Comparison of ENCODE assay signal across 6 worm cellular contexts in genomic region chrIV:17099113-17099512, ce11.
TF ChIP-seq lines count a peak whose summit lies in the region.

No protein-coding gene starts in this region.

TF ChIP-seq in whole organism, L1 larva, 84 proteins besides CTCF, POLR2A, EP300 and RAD21:
- peak; percentile 14 for TF ChIP-seq nhr-85 (tag; lab: Kevin White, UChicago)
- TF ChIP-seq efl-1 (optimal IDR thresholded peaks at IDR 0.05; lab: Kevin White, UChicago) = no peak
- peak in 1 of 2 experiments; percentile 43 for TF ChIP-seq efl-1 (GFP tag; optimal IDR thresholded peaks at IDR 0.05 in 1 of 2; lab: Kevin White, UChicago)
- no peak for TF ChIP-seq C34B4.2 (tag; optimal IDR thresholded peaks at IDR 0.05; lab: Kevin White, UChicago)

TF ChIP-seq in whole organism, L4 larva, 104 proteins besides CTCF, POLR2A, EP300 and RAD21:
- TF ChIP-seq ces-1 (GFP tag; optimal IDR thresholded peaks at IDR 0.05; lab: Kevin White, UChicago) (no peak), aha-1 (tag; lab: Kevin White, UChicago) (peak; percentile 48), snpc-1.2 (GFP tag; IDR thresholded peaks at IDR 0.05; lab: Robert Waterston, UW) (0 out of 2 replicates have a peak, but pooled peaks have one; percentile 17), ama-1 (optimal IDR thresholded peaks at IDR 0.05; lab: Kevin White, UChicago) (no peak)

TF ChIP-seq in whole organism, early embryonic, 17 proteins besides CTCF, POLR2A, EP300 and RAD21:
- TF ChIP-seq ama-1 (optimal IDR thresholded peaks at IDR 0.05; lab: Kevin White, UChicago) (no peak), pes-1 (GFP tag; IDR thresholded peaks at IDR 0.05; lab: Robert Waterston, UW) (0 out of 2 replicates have a peak, but pooled peaks have one; percentile 51), sea-1 (GFP tag; conservative IDR thresholded peaks at IDR 0.05; lab: Robert Waterston, UW) (no peak), tbx-37 (GFP tag; conservative IDR thresholded peaks at IDR 0.05; lab: Robert Waterston, UW) (no peak), ceh-13 (GFP tag; optimal IDR thresholded peaks at IDR 0.05; lab: Kevin White, UChicago) (peak; percentile 19)

TF ChIP-seq in whole organism, late embryonic, 69 proteins besides CTCF, POLR2A, EP300 and RAD21 (continues in another document):
- peak; percentile 19 for TF ChIP-seq ceh-14 (tag; optimal IDR thresholded peaks at IDR 0.05; lab: Kevin White, UChicago)
- TF ChIP-seq sdc-2 (tag; optimal IDR thresholded peaks at IDR 0.05; lab: Kevin White, UChicago) = no peak
- no peak for TF ChIP-seq dmd-4 (tag; optimal IDR thresholded peaks at IDR 0.05; lab: Kevin White, UChicago; ENCODE audit: borderline replicate concordance)
- no peak for TF ChIP-seq gmeb-2 (tag; optimal IDR thresholded peaks at IDR 0.05; lab: Kevin White, UChicago)
- TF ChIP-seq odd-2 (tag; optimal IDR thresholded peaks at IDR 0.05; lab: Kevin White, UChicago) = no peak
- no peak for TF ChIP-seq ceh-48 (tag; optimal IDR thresholded peaks at IDR 0.05; lab: Kevin White, UChicago)
- no peak for TF ChIP-seq pat-9 (tag; optimal IDR thresholded peaks at IDR 0.05; lab: Kevin White, UChicago)
- TF ChIP-seq ref-2 (tag; optimal IDR thresholded peaks at IDR 0.05; lab: Kevin White, UChicago) = peak; percentile 84
- no peak for TF ChIP-seq sox-2 (GFP tag; IDR thresholded peaks at IDR 0.05; lab: Robert Waterston, UW)
- TF ChIP-seq elt-4 (tag; optimal IDR thresholded peaks at IDR 0.05; lab: Kevin White, UChicago) = no peak
- no peak for TF ChIP-seq npax-4 (tag; optimal IDR thresholded peaks at IDR 0.05; lab: Kevin White, UChicago)
- peak; percentile 10 for TF ChIP-seq ets-4 (tag; optimal IDR thresholded peaks at IDR 0.05; lab: Kevin White, UChicago)
- TF ChIP-seq dve-1 (tag; optimal IDR thresholded peaks at IDR 0.05; lab: Kevin White, UChicago) = no peak
- TF ChIP-seq nhr-11 (tag; optimal IDR thresholded peaks at IDR 0.05; lab: Kevin White, UChicago) = no peak
- TF ChIP-seq hlh-6 (tag; optimal IDR thresholded peaks at IDR 0.05; lab: Kevin White, UChicago) = peak; percentile 43
- TF ChIP-seq elt-2 (tag; optimal IDR thresholded peaks at IDR 0.05; lab: Kevin White, UChicago) = no peak
- no peak for TF ChIP-seq ama-1 (optimal IDR thresholded peaks at IDR 0.05; lab: Kevin White, UChicago)
- TF ChIP-seq pag-3 (tag; optimal IDR thresholded peaks at IDR 0.05; lab: Kevin White, UChicago; ENCODE audit: borderline replicate concordance) = no peak
- TF ChIP-seq hlh-30 (tag; optimal IDR thresholded peaks at IDR 0.05; lab: Kevin White, UChicago; ENCODE audit: insufficient read depth) = no peak
- TF ChIP-seq ztf-16 (tag; optimal IDR thresholded peaks at IDR 0.05; lab: Kevin White, UChicago) = no peak
- TF ChIP-seq nfya-1 (tag; optimal IDR thresholded peaks at IDR 0.05; lab: Kevin White, UChicago) = no peak
- TF ChIP-seq ceh-30 (tag; optimal IDR thresholded peaks at IDR 0.05; lab: Kevin White, UChicago) = no peak
- TF ChIP-seq C08G9.2 (tag; optimal IDR thresholded peaks at IDR 0.05; lab: Kevin White, UChicago) = peak; percentile 65
- no peak for TF ChIP-seq ceh-45 (GFP tag; IDR thresholded peaks at IDR 0.05; lab: Robert Waterston, UW)
- TF ChIP-seq fkh-10 (GFP tag; optimal IDR thresholded peaks at IDR 0.05; lab: Kevin White, UChicago) = no peak
- TF ChIP-seq pqm-1 (tag; optimal IDR thresholded peaks at IDR 0.05; lab: Kevin White, UChicago) = no peak
- TF ChIP-seq zip-5 (tag; optimal IDR thresholded peaks at IDR 0.05; lab: Kevin White, UChicago) = peak; percentile 38
- no peak for TF ChIP-seq eyg-1 (tag; optimal IDR thresholded peaks at IDR 0.05; lab: Kevin White, UChicago)

TF ChIP-seq in whole organism, midembryonic, 9 proteins besides CTCF, POLR2A, EP300 and RAD21:
- no peak for TF ChIP-seq flt-1 (GFP tag; IDR thresholded peaks at IDR 0.05; lab: Robert Waterston, UW)
- TF ChIP-seq ztf-23 (GFP tag; IDR thresholded peaks at IDR 0.05; lab: Robert Waterston, UW) = no peak
- no peak for TF ChIP-seq T22C8.4 (GFP tag; IDR thresholded peaks at IDR 0.05; lab: Robert Waterston, UW)
- TF ChIP-seq klf-2 (GFP tag; conservative IDR thresholded peaks at IDR 0.05; lab: Robert Waterston, UW) = 0 out of 2 replicates have a peak, but pooled peaks have one; percentile 3
- no peak for TF ChIP-seq cog-1 (tag; optimal IDR thresholded peaks at IDR 0.05; lab: Kevin White, UChicago)
- 0 out of 2 replicates have a peak, but pooled peaks have one; percentile 23 for TF ChIP-seq ref-1 (GFP tag; conservative IDR thresholded peaks at IDR 0.05; lab: Robert Waterston, UW)
- TF ChIP-seq ztf-29 (GFP tag; IDR thresholded peaks at IDR 0.05; lab: Robert Waterston, UW) = no peak
- no peak for TF ChIP-seq tab-1 (GFP tag; IDR thresholded peaks at IDR 0.05; lab: Robert Waterston, UW)
- TF ChIP-seq med-1 (GFP tag; optimal IDR thresholded peaks at IDR 0.05; lab: Kevin White, UChicago; ENCODE audit: insufficient read depth) = no peak

TF ChIP-seq in whole organism, mixed stage, embryonic, 35 proteins besides CTCF, POLR2A, EP300 and RAD21:
- peak; percentile 30 for TF ChIP-seq cnd-1 (tag; optimal IDR thresholded peaks at IDR 0.05; lab: Kevin White, UChicago)
- TF ChIP-seq bed-3 (GFP tag; optimal IDR thresholded peaks at IDR 0.05; lab: Kevin White, UChicago) = no peak
- no peak for TF ChIP-seq tbx-8 (GFP tag; optimal IDR thresholded peaks at IDR 0.05; lab: Kevin White, UChicago)
- no peak for TF ChIP-seq elt-3 (tag; optimal IDR thresholded peaks at IDR 0.05; lab: Kevin White, UChicago)
- no peak for TF ChIP-seq nhr-237 (tag; optimal IDR thresholded peaks at IDR 0.05; lab: Kevin White, UChicago)
- TF ChIP-seq nhr-28 (tag; optimal IDR thresholded peaks at IDR 0.05; lab: Kevin White, UChicago) = no peak
- TF ChIP-seq sptf-1 (tag; optimal IDR thresholded peaks at IDR 0.05; lab: Kevin White, UChicago) = peak; percentile 18
- no peak for TF ChIP-seq ztf-11 (tag; optimal IDR thresholded peaks at IDR 0.05; lab: Kevin White, UChicago)
- no peak for TF ChIP-seq snpc-4 (tag; optimal IDR thresholded peaks at IDR 0.05; lab: Kevin White, UChicago)
- no peak for TF ChIP-seq lin-32 (GFP tag; optimal IDR thresholded peaks at IDR 0.05; lab: Kevin White, UChicago)
- TF ChIP-seq drap-1 (GFP tag; optimal IDR thresholded peaks at IDR 0.05; lab: Kevin White, UChicago) = no peak
- no peak for TF ChIP-seq unc-62 (GFP tag; optimal IDR thresholded peaks at IDR 0.05; lab: Kevin White, UChicago)
- no peak for TF ChIP-seq hlh-1 (tag; optimal IDR thresholded peaks at IDR 0.05; lab: Kevin White, UChicago)
- no peak for TF ChIP-seq ces-1 (GFP tag; optimal IDR thresholded peaks at IDR 0.05; lab: Kevin White, UChicago)
- TF ChIP-seq zip-8 (tag; optimal IDR thresholded peaks at IDR 0.05; lab: Kevin White, UChicago) = no peak

Comparison
In these comparisons a context has a peak if more than half of its experiments do, and no peak if none do; other contexts are left out.
1. Of the 29 proteins assayed by ChIP-seq in both whole organism, L4 larva and whole organism, L1 larva: peak only in whole organism, L4 larva: aha-1; only in whole organism, L1 larva: none; in both: none; in neither: 28.